Fruit fly (Drosophila melanogaster) whole organism, prepupa: ENCODE results near the gene ey.

ENCODE experiments used
- CG15336 ChIP-seq: fragments of 200-800 bp; sonication (Bioruptor generic); IDR thresholded peaks from 2 replicates; pipeline ENCODE4 v1.3.6; 2022; ENCODE audit warnings: missing biosample characterization, missing genetic modification characterization
- CG6854 ChIP-seq: fragments of 200-800 bp; sonication (Bioruptor generic); optimal IDR thresholded peaks from 2 replicates; lab custom pipeline; 2017; ENCODE audit warnings: missing biosample characterization, mild to moderate bottlenecking, missing genetic modification characterization
- Eip93F ChIP-seq: fragments of 200-800 bp; sonication (Bioruptor generic); optimal IDR thresholded peaks from 2 replicates; lab custom pipeline; 2016; ENCODE audit warnings: missing biosample characterization, mild to moderate bottlenecking, missing genetic modification characterization
- Gug ChIP-seq: fragments of 200-800 bp; sonication (Bioruptor generic); IDR thresholded peaks from 2 replicates; pipeline ENCODE4 v1.3.6; 2022; ENCODE audit warnings: missing biosample characterization, missing genetic modification characterization
- Hr38 ChIP-seq: sonication (Bioruptor generic); optimal IDR thresholded peaks from 2 replicates; lab custom pipeline; 2016; ENCODE audit warnings: missing biosample characterization, missing genetic modification characterization
- Hr39 ChIP-seq: fragments of 200-800 bp; sonication (Bioruptor generic); optimal IDR thresholded peaks from 2 replicates; lab custom pipeline; 2016; ENCODE audit warnings: missing biosample characterization, missing genetic modification characterization
- Lpt ChIP-seq: fragments of 200-800 bp; sonication (Bioruptor generic); optimal IDR thresholded peaks from 3 replicates; lab custom pipeline; 2016; ENCODE audit warnings: missing biosample characterization, missing genetic modification characterization

- TF ChIP-seq Gug (no peak), CG6854 (GFP tag; lab: Kevin White, UChicago) (no peak), CG15336 (GFP tag; lab: Robert Waterston, UW) (no peak), Hr38 (GFP tag; lab: Kevin White, UChicago) (no peak), Hr39 (GFP tag; lab: Kevin White, UChicago) (no peak), Lpt (GFP tag; lab: Kevin White, UChicago) (no peak), Eip93F (GFP tag; lab: Kevin White, UChicago) (no peak)
These were observed 5.4 kb downstream of the ey start for dm6 chr4:702806-703301.
